Fruit fly (Drosophila melanogaster): ENCODE measurements around the gene Mcm6.
A peak's percentile ranks its signal among the peaks of the same experiment; 100 is the strongest.

The Mcm6 gene

dm6 chrX:6683635-6684499 lies 9.7 kb downstream of the Mcm6 start, which contains the start of gene Pink1 (continued):
- TF ChIP-seq CG12219 (GFP tag; optimal IDR thresholded peaks at IDR 0.05) (no peak), Hr78 (GFP tag; optimal IDR thresholded peaks at IDR 0.05) (no peak), corto (GFP tag; optimal IDR thresholded peaks at IDR 0.05) (no peak), Sox102F (GFP tag; optimal IDR thresholded peaks at IDR 0.05) (no peak), CG10366 (GFP tag; IDR thresholded peaks at IDR 0.05) (no peak), CrebB (tag; optimal IDR thresholded peaks at IDR 0.05) (no peak), CG18011 (GFP tag; optimal IDR thresholded peaks at IDR 0.05) (no peak), CG15514 (GFP tag; optimal IDR thresholded peaks at IDR 0.05) (peak; percentile 36), hb (GFP tag; IDR thresholded peaks at IDR 0.05; ENCODE audit: partially characterized antibody) (no peak), Meics (GFP tag; optimal IDR thresholded peaks at IDR 0.05) (no peak), CG4730 (GFP tag; IDR thresholded peaks at IDR 0.05) (no peak), CG6791 (GFP tag; IDR thresholded peaks at IDR 0.05; ENCODE audit: partially characterized antibody) (peak; percentile 60; the same call in 1 of the 3 replicates), pan (optimal IDR thresholded peaks at IDR 0.05) (no peak), pan (GFP tag; optimal IDR thresholded peaks at IDR 0.05 in 1 of 2, IDR thresholded peaks at IDR 0.05 in 1 of 2) (no peak), slp2 (GFP tag; optimal IDR thresholded peaks at IDR 0.05) (no peak), BEAF-32 (GFP tag; optimal IDR thresholded peaks at IDR 0.05) (peak; percentile 72), CG1602 (GFP tag; optimal IDR thresholded peaks at IDR 0.05) (no peak), HmgD (GFP tag; optimal IDR thresholded peaks at IDR 0.05) (no peak), sob (GFP tag; IDR thresholded peaks at IDR 0.05) (no peak), CG5953 (GFP tag; IDR thresholded peaks at IDR 0.05) (no peak), unpg (GFP tag; optimal IDR thresholded peaks at IDR 0.05) (no peak), CG9215 (GFP tag; IDR thresholded peaks at IDR 0.05) (no peak), Stat92E (GFP tag; optimal IDR thresholded peaks at IDR 0.05) (no peak), repo (GFP tag; optimal IDR thresholded peaks at IDR 0.05) (no peak), CG1832 (GFP tag; optimal IDR thresholded peaks at IDR 0.05) (no peak), cwo (GFP tag; optimal IDR thresholded peaks at IDR 0.05) (no peak), insv (GFP tag; optimal IDR thresholded peaks at IDR 0.05) (peak in 1 of 2 experiments; percentile 13), lilli (GFP tag; optimal IDR thresholded peaks at IDR 0.05) (no peak), phol (tag; optimal IDR thresholded peaks at IDR 0.05) (no peak), org-1 (GFP tag; optimal IDR thresholded peaks at IDR 0.05) (no peak), vfl (GFP tag; optimal IDR thresholded peaks at IDR 0.05) (no peak), Hey (tag; optimal IDR thresholded peaks at IDR 0.05) (no peak), B-H2 (GFP tag; optimal IDR thresholded peaks at IDR 0.05) (no peak), danr (GFP tag; IDR thresholded peaks at IDR 0.05) (no peak), dmrt99B (tag; optimal IDR thresholded peaks at IDR 0.05) (no peak), Oaz (GFP tag; IDR thresholded peaks at IDR 0.05) (no peak), Dip2 (GFP tag; IDR thresholded peaks at IDR 0.05) (no peak), Atf6 (GFP tag; IDR thresholded peaks at IDR 0.05) (no peak), lmd (GFP tag; IDR thresholded peaks at IDR 0.05) (no peak), dpn (GFP tag; optimal IDR thresholded peaks at IDR 0.05) (no peak), CG10979 (tag; optimal IDR thresholded peaks at IDR 0.05) (no peak), Hr39 (optimal IDR thresholded peaks at IDR 0.05) (no peak), CG17912 (GFP tag; optimal IDR thresholded peaks at IDR 0.05) (no peak), cas (GFP tag; IDR thresholded peaks at IDR 0.05) (no peak), az2 (GFP tag; optimal IDR thresholded peaks at IDR 0.05) (no peak), CG14050 (GFP tag; IDR thresholded peaks at IDR 0.05) (no peak), Opbp (GFP tag; IDR thresholded peaks at IDR 0.05; ENCODE audit: partially characterized antibody) (peak; percentile 47; the same call in 1 of the 3 replicates), CG4820 (GFP tag; optimal IDR thresholded peaks at IDR 0.05) (no peak), CG12744 (GFP tag; optimal IDR thresholded peaks at IDR 0.05) (no peak)
